Worm (Caenorhabditis elegans) whole organism, L4 larva: ENCODE results near the gene ZK470.6.

ENCODE experiments used
- D1046.2 ChIP-seq: fragments of 200-800 bp; sonication (Bioruptor generic); IDR thresholded peaks from 2 replicates; pipeline ENCODE4 v1.3.6; 2022; ENCODE audit warnings: missing genetic modification characterization, missing compliant biosample characterization
- F26F4.8 ChIP-seq: fragments of 200-800 bp; sonication (Bioruptor generic); conservative IDR thresholded peaks from 2 replicates; pipeline ENCODE4 v1.3.6; 2022; ENCODE audit warnings: missing genetic modification characterization, missing compliant biosample characterization
- F44E2.7 ChIP-seq: fragments of 200-800 bp; sonication (Bioruptor generic); IDR thresholded peaks from 2 replicates; pipeline ENCODE4 v2.1.2; 2022; ENCODE audit warnings: missing genetic modification characterization, missing compliant biosample characterization
- R02D3.7 ChIP-seq: fragments of 150-350 bp; sonication (generic microtip); optimal IDR thresholded peaks from 3 replicates; lab custom pipeline; 2014; ENCODE audit warnings: missing biosample characterization, missing genetic modification characterization
- T20F7.1 ChIP-seq: fragments of 200-800 bp; sonication (Bioruptor generic); optimal IDR thresholded peaks from 2 replicates; lab custom pipeline; 2018; ENCODE audit warnings: mild to moderate bottlenecking, missing genetic modification characterization, missing compliant biosample characterization
- T26A8.4 ChIP-seq: fragments of 200-800 bp; sonication (Bioruptor generic); IDR thresholded peaks from 2 replicates; pipeline ENCODE4 v1.3.6; 2022; ENCODE audit warnings: missing genetic modification characterization, missing compliant biosample characterization
- Y105C5A.15 ChIP-seq: fragments of 200-800 bp; sonication (Bioruptor generic); IDR thresholded peaks from 2 replicates; pipeline ENCODE4 v1.3.6; 2022; ENCODE audit warnings: missing genetic modification characterization, missing compliant biosample characterization
- aha-1 ChIP-seq: fragments of 150-350 bp; peaks from one replicate; lab custom pipeline; 2014; ENCODE audit warnings: missing biosample characterization, missing genetic modification characterization
- aly-2 ChIP-seq: sonication (generic microtip); optimal IDR thresholded peaks from 2 replicates; lab custom pipeline; 2018; ENCODE audit warnings: missing biosample characterization, missing genetic modification characterization
- ama-1 ChIP-seq: fragments of 150-350 bp; optimal IDR thresholded peaks from 2 replicates; lab custom pipeline; 2014; ENCODE audit warnings: inconsistent platforms, mixed read lengths
- ceh-28 ChIP-seq: fragments of 150-350 bp; optimal IDR thresholded peaks from 2 replicates; lab custom pipeline; 2014; ENCODE audit warnings: missing biosample characterization, missing genetic modification reagents, missing genetic modification characterization
- ceh-62 ChIP-seq: sonication (generic microtip); optimal IDR thresholded peaks from 2 replicates; lab custom pipeline; 2017; ENCODE audit warnings: missing biosample characterization, missing genetic modification characterization
- ceh-82 ChIP-seq: sonication (generic microtip); optimal IDR thresholded peaks from 2 replicates; lab custom pipeline; 2017; ENCODE audit warnings: missing biosample characterization, missing genetic modification characterization
- daf-12 ChIP-seq: fragments of 150-350 bp; optimal IDR thresholded peaks from 2 replicates; lab custom pipeline; 2014; ENCODE audit warnings: missing biosample characterization, missing genetic modification reagents, missing genetic modification characterization
- daf-8 ChIP-seq: fragments of 200-800 bp; sonication (Bioruptor generic); IDR thresholded peaks from 2 replicates; pipeline ENCODE4 v1.3.6; 2022; ENCODE audit warnings: missing genetic modification characterization, missing compliant biosample characterization
- dmd-6 ChIP-seq: fragments of 200-800 bp; sonication (Bioruptor generic); IDR thresholded peaks from 2 replicates; pipeline ENCODE4 v1.3.6; 2022; ENCODE audit warnings: missing genetic modification reagents, missing genetic modification characterization, missing compliant biosample characterization
- dmd-8 ChIP-seq: fragments of 200-800 bp; sonication (Bioruptor generic); IDR thresholded peaks from 2 replicates; pipeline ENCODE4 v1.3.6; 2022; ENCODE audit warnings: missing genetic modification characterization, missing compliant biosample characterization
- dmd-9 ChIP-seq: fragments of 200-800 bp; sonication (Bioruptor generic); IDR thresholded peaks from 2 replicates; pipeline ENCODE4 v1.3.6; 2022; ENCODE audit warnings: missing genetic modification reagents, missing genetic modification characterization, missing compliant biosample characterization
- dpl-1 ChIP-seq: fragments of 150-350 bp; optimal IDR thresholded peaks from 2 replicates; lab custom pipeline; 2014; ENCODE audit warnings: missing biosample characterization, missing genetic modification reagents, missing genetic modification characterization
- dve-1 ChIP-seq: sonication (generic microtip); optimal IDR thresholded peaks from 2 replicates; lab custom pipeline; 2017; ENCODE audit warnings: antibody characterized with exemption, mild to moderate bottlenecking, missing genetic modification characterization, missing compliant biosample characterization; ENCODE audit not compliant: insufficient read depth
- fkh-10 ChIP-seq: fragments of 150-350 bp; optimal IDR thresholded peaks from 2 replicates; lab custom pipeline; 2014; ENCODE audit warnings: missing biosample characterization, missing genetic modification reagents, missing genetic modification characterization
- fos-1 ChIP-seq: fragments of 150-350 bp; optimal IDR thresholded peaks from 2 replicates; lab custom pipeline; 2014; ENCODE audit warnings: missing biosample characterization, missing genetic modification characterization
- gei-8 ChIP-seq: fragments of 200-800 bp; sonication (Bioruptor generic); optimal IDR thresholded peaks from 2 replicates; lab custom pipeline; 2018; ENCODE audit warnings: mild to moderate bottlenecking, missing genetic modification characterization, missing compliant biosample characterization
- hif-1 ChIP-seq, 2 experiments: sonication (generic microtip); optimal IDR thresholded peaks; 2 replicates each; lab custom pipeline; 2016 to 2017; ENCODE audit warnings: missing compliant biosample characterization in 2 of 2, missing genetic modification characterization in 2 of 2, missing genetic modification reagents in 2 of 2, missing genotype in 2 of 2, mild to moderate bottlenecking in 1 of 2
- hlh-30 ChIP-seq: sonication (generic microtip); optimal IDR thresholded peaks from 2 replicates; lab custom pipeline; 2017; ENCODE audit warnings: antibody characterized with exemption, mild to moderate bottlenecking, missing genetic modification characterization, missing compliant biosample characterization; ENCODE audit not compliant: insufficient read depth
- jun-1 ChIP-seq: fragments of 150-350 bp; optimal IDR thresholded peaks from 2 replicates; lab custom pipeline; 2014; ENCODE audit warnings: missing biosample characterization, missing genetic modification reagents, missing genetic modification characterization
- lim-7 ChIP-seq: fragments of 200-800 bp; sonication (Bioruptor generic); IDR thresholded peaks from 2 replicates; pipeline ENCODE4 v1.3.6; 2022; ENCODE audit warnings: missing genetic modification characterization, missing compliant biosample characterization
- lin-15B ChIP-seq: fragments of 150-350 bp; sonication (generic microtip); optimal IDR thresholded peaks from 3 replicates; lab custom pipeline; 2014; ENCODE audit warnings: missing biosample characterization, missing genetic modification characterization
- lin-39 ChIP-seq: fragments of 150-350 bp; optimal IDR thresholded peaks from 2 replicates; lab custom pipeline; 2014; ENCODE audit warnings: missing biosample characterization, missing genetic modification reagents, missing genetic modification characterization
- lsy-2 ChIP-seq, 2 experiments: fragments of 150-350 bp in 1 of 2; sonication (generic microtip) in 1 of 2; optimal IDR thresholded peaks; 2 replicates each; lab custom pipeline; 2014 to 2017; ENCODE audit warnings: missing biosample characterization in 2 of 2, missing genetic modification characterization in 2 of 2
- madf-5 ChIP-seq, 2 experiments: fragments of 200-800 bp; sonication (Bioruptor generic); IDR thresholded peaks; 2 replicates each; pipeline ENCODE4 v1.3.6; 2022; ENCODE audit warnings: missing compliant biosample characterization in 2 of 2, missing genetic modification characterization in 2 of 2
- madf-9 ChIP-seq: fragments of 200-800 bp; sonication (Bioruptor generic); conservative IDR thresholded peaks from 2 replicates; pipeline ENCODE4 v1.3.6; 2022; ENCODE audit warnings: missing genetic modification reagents, missing genetic modification characterization, missing compliant biosample characterization
- mdt-29 ChIP-seq: fragments of 200-800 bp; sonication (Bioruptor generic); IDR thresholded peaks from 2 replicates; pipeline ENCODE4 v1.3.6; 2022; ENCODE audit warnings: missing genetic modification reagents, missing genetic modification characterization, missing compliant biosample characterization
- mxl-3 ChIP-seq: fragments of 200-800 bp; sonication (Bioruptor generic); optimal IDR thresholded peaks from 2 replicates; lab custom pipeline; 2018; ENCODE audit warnings: mild to moderate bottlenecking, missing genetic modification characterization, missing compliant biosample characterization
- nhr-111 ChIP-seq: fragments of 200-800 bp; sonication (Bioruptor generic); optimal IDR thresholded peaks from 2 replicates; lab custom pipeline; 2018; ENCODE audit warnings: mild to moderate bottlenecking, missing genetic modification characterization, missing compliant biosample characterization
- nhr-41 ChIP-seq: fragments of 200-800 bp; sonication (Bioruptor generic); IDR thresholded peaks from 2 replicates; pipeline ENCODE4 v1.3.6; 2022; ENCODE audit warnings: missing genetic modification reagents, missing genetic modification characterization, missing compliant biosample characterization
- nhr-42 ChIP-seq: fragments of 200-800 bp; sonication (Bioruptor generic); IDR thresholded peaks from 2 replicates; pipeline ENCODE4 v1.3.6; 2022; ENCODE audit warnings: missing genetic modification characterization, missing compliant biosample characterization
- pha-4 ChIP-seq, 2 experiments: fragments of 150-350 bp in 1 of 2; fragments of 200-800 bp in 1 of 2; sonication (Bioruptor generic) in 1 of 2; IDR thresholded peaks in 1 of 2; optimal IDR thresholded peaks in 1 of 2; 2 replicates each; pipeline versions ENCODE4 v1.3.6 to Lab custom; 2014 to 2022; ENCODE audit warnings: missing genetic modification characterization in 2 of 2, missing genetic modification reagents in 2 of 2, missing biosample characterization in 1 of 2, missing compliant biosample characterization in 1 of 2
- php-3 ChIP-seq: fragments of 200-800 bp; sonication (Bioruptor generic); IDR thresholded peaks from 2 replicates; pipeline ENCODE4 v1.3.6; 2022; ENCODE audit warnings: missing genetic modification reagents, missing genetic modification characterization, missing compliant biosample characterization
- pqm-1 ChIP-seq: sonication (generic microtip); optimal IDR thresholded peaks from 2 replicates; lab custom pipeline; 2017; ENCODE audit warnings: missing biosample characterization, missing genetic modification characterization
- rbr-2 ChIP-seq: sonication (generic microtip); optimal IDR thresholded peaks from 2 replicates; lab custom pipeline; 2016; ENCODE audit warnings: missing genotype, missing genetic modification characterization, missing compliant biosample characterization
- set-16 ChIP-seq: fragments of 200-800 bp; sonication (Bioruptor generic); IDR thresholded peaks from 2 replicates; pipeline ENCODE4 v1.3.6; 2022; ENCODE audit warnings: missing genetic modification reagents, missing genetic modification characterization, missing compliant biosample characterization
- skn-1 ChIP-seq: fragments of 150-350 bp; optimal IDR thresholded peaks from 2 replicates; lab custom pipeline; 2014; ENCODE audit warnings: missing biosample characterization, missing genetic modification characterization
- snpc-1.2 ChIP-seq: fragments of 200-800 bp; sonication (Bioruptor generic); IDR thresholded peaks from 2 replicates; pipeline ENCODE4 v1.3.6; 2022; ENCODE audit warnings: missing genetic modification reagents, missing genetic modification characterization, missing compliant biosample characterization
- snpc-4 ChIP-seq: fragments of 150-350 bp; optimal IDR thresholded peaks from 2 replicates; lab custom pipeline; 2014; ENCODE audit warnings: missing biosample characterization, missing genetic modification characterization
- tag-97 ChIP-seq: fragments of 200-800 bp; sonication (Bioruptor generic); IDR thresholded peaks from 2 replicates; pipeline ENCODE4 v1.3.6; 2022; ENCODE audit warnings: missing genetic modification characterization, missing compliant biosample characterization
- tra-1 ChIP-seq: fragments of 200-800 bp; sonication (Bioruptor generic); IDR thresholded peaks from 2 replicates; pipeline ENCODE4 v1.3.6; 2022; ENCODE audit warnings: missing genetic modification reagents, missing genetic modification characterization, missing compliant biosample characterization
- unc-130 ChIP-seq: sonication (generic microtip); optimal IDR thresholded peaks from 2 replicates; lab custom pipeline; 2016; ENCODE audit warnings: missing genetic modification reagents, missing genetic modification characterization, missing compliant biosample characterization
- unc-39 ChIP-seq: sonication (generic microtip); optimal IDR thresholded peaks from 2 replicates; lab custom pipeline; 2017; ENCODE audit warnings: missing biosample characterization, missing genetic modification characterization
- vab-7 ChIP-seq: fragments of 200-800 bp; sonication (Bioruptor generic); IDR thresholded peaks from 2 replicates; pipeline ENCODE4 v1.3.6; 2022; ENCODE audit warnings: missing genetic modification reagents, missing genetic modification characterization, missing compliant biosample characterization
- zip-11 ChIP-seq: fragments of 200-800 bp; sonication (Bioruptor generic); IDR thresholded peaks from 2 replicates; pipeline ENCODE4 v1.3.6; 2022; ENCODE audit warnings: missing genetic modification characterization, missing compliant biosample characterization
- ztf-7 ChIP-seq: fragments of 150-350 bp; optimal IDR thresholded peaks from 2 replicates; lab custom pipeline; 2014; ENCODE audit warnings: missing biosample characterization, missing genetic modification characterization

The ZK470.6 gene

ce11 chrX:4142202-4142601, 35.1 kb downstream of the ZK470.6 start:
- peak; percentile 34 for TF ChIP-seq skn-1
- TF ChIP-seq R02D3.7 (tag; lab: Kevin White, UChicago): no peak
- TF ChIP-seq pha-4 (GFP tag; IDR thresholded peaks at IDR 0.05; lab: Robert Waterston, UW): peak; percentile 50; the same call in 1 of the 2 replicates
- no peak for TF ChIP-seq pha-4 (tag; optimal IDR thresholded peaks at IDR 0.05; lab: Kevin White, UChicago)
- TF ChIP-seq Y105C5A.15 (GFP tag; lab: Robert Waterston, UW): no peak
- no peak for TF ChIP-seq daf-12
- peak; percentile 80; the same call in 1 of the 2 replicates for TF ChIP-seq nhr-42 (GFP tag; lab: Robert Waterston, UW)
- TF ChIP-seq dve-1 (tag; lab: Kevin White, UChicago): peak; percentile 88
- no peak for TF ChIP-seq ceh-28
- no peak for TF ChIP-seq fos-1 (tag; lab: Kevin White, UChicago)
- 0 out of 2 replicates have a peak, but pooled peaks have one; percentile 5 for TF ChIP-seq dmd-9
- peak; percentile 100 for TF ChIP-seq aha-1 (tag; lab: Kevin White, UChicago)
- TF ChIP-seq gei-8 (GFP tag; lab: Kevin White, UChicago): peak; percentile 59
- TF ChIP-seq nhr-41 (GFP tag; lab: Robert Waterston, UW): no peak
- TF ChIP-seq dmd-8 (GFP tag; lab: Robert Waterston, UW): 0 out of 2 replicates have a peak, but pooled peaks have one; percentile 4
- TF ChIP-seq unc-130: no peak
- no peak for TF ChIP-seq nhr-111 (GFP tag; lab: Kevin White, UChicago)
- TF ChIP-seq F44E2.7 (GFP tag; lab: Robert Waterston, UW): no peak
- TF ChIP-seq lsy-2 (tag; optimal IDR thresholded peaks at IDR 0.05; lab: Kevin White, UChicago): peak in 1 of 2 experiments; percentile 74
- no peak for TF ChIP-seq ztf-7 (tag; lab: Kevin White, UChicago)
- TF ChIP-seq set-16: peak; percentile 67
- TF ChIP-seq snpc-4 (tag; lab: Kevin White, UChicago): no peak
- TF ChIP-seq dmd-6 (GFP tag; lab: Robert Waterston, UW): peak; percentile 96
- peak; percentile 94 for TF ChIP-seq tra-1 (GFP tag; lab: Robert Waterston, UW)
- peak; percentile 98 for TF ChIP-seq hlh-30 (tag; lab: Kevin White, UChicago)
- peak; percentile 92 for TF ChIP-seq mdt-29
- peak; percentile 93 for TF ChIP-seq mxl-3 (GFP tag; lab: Kevin White, UChicago)
- TF ChIP-seq jun-1: no peak
- TF ChIP-seq aly-2: no peak
- TF ChIP-seq ceh-82: no peak
- no peak for TF ChIP-seq lin-15B (tag; lab: Kevin White, UChicago)
- TF ChIP-seq rbr-2 (tag; lab: Kevin White, UChicago): no peak
- no peak for TF ChIP-seq D1046.2 (GFP tag; lab: Robert Waterston, UW)
- TF ChIP-seq madf-5 (GFP tag; IDR thresholded peaks at IDR 0.05; lab: Robert Waterston, UW): peak in 1 of 2 experiments; percentile 82; a peak in 1 of 4 replicates
- TF ChIP-seq pqm-1 (tag; lab: Kevin White, UChicago): no peak
- TF ChIP-seq dpl-1: peak; percentile 14
- peak; percentile 56; the same call in 1 of the 2 replicates for TF ChIP-seq madf-9
- TF ChIP-seq daf-8 (GFP tag; lab: Robert Waterston, UW): no peak
- 0 out of 2 replicates have a peak, but pooled peaks have one; percentile 10 for TF ChIP-seq lim-7
- TF ChIP-seq ama-1: peak; percentile 59
- 0 out of 2 replicates have a peak, but pooled peaks have one; percentile 16 for TF ChIP-seq snpc-1.2 (GFP tag; lab: Robert Waterston, UW)
- peak; percentile 57; the same call in 1 of the 2 replicates for TF ChIP-seq php-3 (GFP tag; lab: Robert Waterston, UW)
- no peak for TF ChIP-seq ceh-62 (tag; lab: Kevin White, UChicago)
- peak; percentile 98 to 100 for TF ChIP-seq hif-1 (tag; optimal IDR thresholded peaks at IDR 0.05; lab: Kevin White, UChicago)
- TF ChIP-seq zip-11 (GFP tag; lab: Robert Waterston, UW): no peak
- TF ChIP-seq F26F4.8: no peak
- TF ChIP-seq unc-39 (tag; lab: Kevin White, UChicago): no peak
- no peak for TF ChIP-seq fkh-10 (GFP tag; lab: Kevin White, UChicago)
- TF ChIP-seq T20F7.1: peak; percentile 60
- peak; percentile 73 for TF ChIP-seq T26A8.4
- TF ChIP-seq vab-7 (GFP tag; lab: Robert Waterston, UW): no peak
- TF ChIP-seq tag-97 (GFP tag; lab: Robert Waterston, UW): no peak
- no peak for TF ChIP-seq lin-39
